Worm (Caenorhabditis elegans) whole organism, L1 larva: ENCODE results near the gene aexr-2.

Source experiments
- C04F5.9 ChIP-seq: sonication (generic microtip); optimal IDR thresholded peaks from 2 replicates; lab custom pipeline; 2016; ENCODE audit warnings: missing genetic modification characterization, missing compliant biosample characterization
- C16A3.4 ChIP-seq: fragments of 150-350 bp; optimal IDR thresholded peaks from 2 replicates; lab custom pipeline; 2014; ENCODE audit warnings: missing biosample characterization, missing genetic modification characterization
- aha-1 ChIP-seq: fragments of 150-350 bp; optimal IDR thresholded peaks from 2 replicates; lab custom pipeline; 2014; ENCODE audit warnings: missing biosample characterization, missing genetic modification characterization
- aly-2 ChIP-seq: fragments of 150-350 bp; optimal IDR thresholded peaks from 2 replicates; lab custom pipeline; 2014; ENCODE audit warnings: missing biosample characterization, missing genetic modification characterization
- ceh-63 ChIP-seq: fragments of 200-800 bp; sonication (Bioruptor generic); optimal IDR thresholded peaks from 2 replicates; lab custom pipeline; 2018; ENCODE audit warnings: mild to moderate bottlenecking, missing genetic modification characterization, missing compliant biosample characterization
- ceh-8 ChIP-seq: fragments of 200-800 bp; sonication (Bioruptor generic); optimal IDR thresholded peaks from 2 replicates; lab custom pipeline; 2018; ENCODE audit warnings: mild to moderate bottlenecking, missing genetic modification characterization, moderate library complexity, missing compliant biosample characterization
- ceh-82 ChIP-seq, 3 experiments: fragments of 150-350 bp in 1 of 3; sonication (generic microtip) in 2 of 3; optimal IDR thresholded peaks; 2 replicates each; lab custom pipeline; 2014 to 2017; ENCODE audit warnings: missing biosample characterization in 3 of 3, missing genetic modification characterization in 3 of 3
- ceh-90 ChIP-seq: sonication (generic microtip); optimal IDR thresholded peaks from 2 replicates; lab custom pipeline; 2016; ENCODE audit warnings: missing genetic modification characterization, missing compliant biosample characterization
- dpl-1 ChIP-seq, 3 experiments: fragments of 150-350 bp in 2 of 3; sonication (generic microtip) in 1 of 3; optimal IDR thresholded peaks; 2 replicates each; lab custom pipeline; 2014 to 2017; ENCODE audit warnings: missing biosample characterization in 3 of 3, missing genetic modification characterization in 3 of 3, missing genetic modification reagents in 3 of 3
- egl-27 ChIP-seq, 2 experiments: fragments of 150-350 bp in 1 of 2; sonication (generic microtip); optimal IDR thresholded peaks; 3 replicates each; lab custom pipeline; 2017 to 2018; ENCODE audit warnings: missing biosample characterization in 2 of 2, missing genetic modification characterization in 2 of 2, missing genetic modification reagents in 2 of 2
- ets-5 ChIP-seq: fragments of 200-800 bp; sonication (Bioruptor generic); IDR thresholded peaks from 2 replicates; pipeline ENCODE4 v1.3.6; 2022; ENCODE audit warnings: missing genetic modification characterization, missing compliant biosample characterization
- fkh-10 ChIP-seq: sonication (generic microtip); optimal IDR thresholded peaks from 2 replicates; lab custom pipeline; 2017; ENCODE audit warnings: missing biosample characterization, missing genetic modification reagents, missing genetic modification characterization
- fos-1 ChIP-seq: fragments of 150-350 bp; optimal IDR thresholded peaks from 2 replicates; lab custom pipeline; 2014; ENCODE audit warnings: missing biosample characterization, missing genetic modification characterization
- hlh-4 ChIP-seq: sonication (generic microtip); optimal IDR thresholded peaks from 2 replicates; lab custom pipeline; 2016; ENCODE audit warnings: mild to moderate bottlenecking, missing genetic modification characterization, missing compliant biosample characterization
- hpl-2 ChIP-seq: fragments of 150-350 bp; optimal IDR thresholded peaks from 2 replicates; lab custom pipeline; 2014; ENCODE audit warnings: missing biosample characterization, missing genetic modification reagents, missing genetic modification characterization
- jun-1 ChIP-seq: fragments of 150-350 bp; optimal IDR thresholded peaks from 2 replicates; lab custom pipeline; 2014; ENCODE audit warnings: missing biosample characterization, missing genetic modification reagents, missing genetic modification characterization
- lin-13 ChIP-seq: fragments of 150-350 bp; optimal IDR thresholded peaks from 2 replicates; lab custom pipeline; 2014; ENCODE audit warnings: missing biosample characterization, missing genetic modification reagents, missing genetic modification characterization
- lin-39 ChIP-seq: fragments of 150-350 bp; optimal IDR thresholded peaks from 2 replicates; lab custom pipeline; 2014; ENCODE audit warnings: missing biosample characterization, missing genetic modification reagents, missing genetic modification characterization
- mep-1 ChIP-seq: fragments of 150-350 bp; optimal IDR thresholded peaks from 2 replicates; lab custom pipeline; 2014; ENCODE audit warnings: missing biosample characterization, missing genetic modification characterization
- nhr-12 ChIP-seq: sonication (generic microtip); optimal IDR thresholded peaks from 2 replicates; lab custom pipeline; 2017; ENCODE audit warnings: missing biosample characterization, missing genetic modification characterization
- nhr-19 ChIP-seq: fragments of 200-800 bp; sonication (Bioruptor generic); conservative IDR thresholded peaks from 2 replicates; pipeline ENCODE4 v1.3.6; 2022; ENCODE audit warnings: missing genetic modification characterization, missing compliant biosample characterization
- nhr-20 ChIP-seq: sonication (generic microtip); optimal IDR thresholded peaks from 2 replicates; lab custom pipeline; 2016; ENCODE audit warnings: mild to moderate bottlenecking, missing genetic modification characterization, missing compliant biosample characterization
- nhr-237 ChIP-seq: fragments of 150-350 bp; optimal IDR thresholded peaks from 2 replicates; lab custom pipeline; 2014; ENCODE audit warnings: missing biosample characterization, missing genetic modification characterization
- nhr-71 ChIP-seq: sonication (generic microtip); optimal IDR thresholded peaks from 2 replicates; lab custom pipeline; 2016; ENCODE audit warnings: mild to moderate bottlenecking, missing genetic modification characterization, moderate library complexity, missing compliant biosample characterization
- pag-3 ChIP-seq: sonication (generic microtip); optimal IDR thresholded peaks from 2 replicates; lab custom pipeline; 2017; ENCODE audit warnings: missing genetic modification characterization, mild to moderate bottlenecking, missing compliant biosample characterization, antibody characterized with exemption, borderline replicate concordance; ENCODE audit not compliant: insufficient read depth
- pax-3 ChIP-seq: fragments of 200-800 bp; sonication (Bioruptor generic); optimal IDR thresholded peaks from 2 replicates; lab custom pipeline; 2018; ENCODE audit warnings: mild to moderate bottlenecking, missing genetic modification characterization, moderate library complexity, missing compliant biosample characterization
- rnt-1 ChIP-seq: sonication (generic microtip); optimal IDR thresholded peaks from 2 replicates; lab custom pipeline; 2016; ENCODE audit warnings: mild to moderate bottlenecking, missing genetic modification characterization, moderate library complexity, missing compliant biosample characterization
- snpc-4 ChIP-seq: fragments of 150-350 bp; optimal IDR thresholded peaks from 2 replicates; lab custom pipeline; 2014; ENCODE audit warnings: missing biosample characterization, missing genetic modification characterization
- sox-4 ChIP-seq: sonication (generic microtip); optimal IDR thresholded peaks from 2 replicates; lab custom pipeline; 2016; ENCODE audit warnings: missing genetic modification characterization, missing compliant biosample characterization
- unc-130 ChIP-seq: fragments of 150-350 bp; optimal IDR thresholded peaks from 2 replicates; lab custom pipeline; 2017; ENCODE audit warnings: missing biosample characterization, missing genetic modification characterization, inconsistent platforms
- unc-30 ChIP-seq: sonication (generic microtip); optimal IDR thresholded peaks from 2 replicates; lab custom pipeline; 2017; ENCODE audit warnings: missing biosample characterization, missing genetic modification characterization
- unc-62 ChIP-seq: fragments of 150-350 bp; optimal IDR thresholded peaks from 2 replicates; lab custom pipeline; 2014; ENCODE audit warnings: missing biosample characterization, missing genetic modification reagents, missing genetic modification characterization
- unc-86 ChIP-seq: sonication (generic microtip); optimal IDR thresholded peaks from 2 replicates; lab custom pipeline; 2016; ENCODE audit warnings: missing genetic modification characterization, missing compliant biosample characterization
- unc-98 ChIP-seq: fragments of 200-800 bp; sonication (Bioruptor generic); IDR thresholded peaks from 2 replicates; pipeline ENCODE4 v1.3.6; 2022; ENCODE audit warnings: missing genetic modification characterization, missing compliant biosample characterization
- xbp-1 ChIP-seq: sonication (generic microtip); optimal IDR thresholded peaks from 2 replicates; lab custom pipeline; 2016; ENCODE audit warnings: missing genetic modification characterization, missing compliant biosample characterization
- zag-1 ChIP-seq: fragments of 150-350 bp; optimal IDR thresholded peaks from 2 replicates; lab custom pipeline; 2014; ENCODE audit warnings: missing biosample characterization, missing genetic modification characterization
- zip-4 ChIP-seq: fragments of 200-800 bp; sonication (Bioruptor generic); optimal IDR thresholded peaks from 2 replicates; lab custom pipeline; 2018; ENCODE audit warnings: mild to moderate bottlenecking, missing genetic modification characterization, moderate library complexity, missing compliant biosample characterization

Gene aexr-2

DNA sequence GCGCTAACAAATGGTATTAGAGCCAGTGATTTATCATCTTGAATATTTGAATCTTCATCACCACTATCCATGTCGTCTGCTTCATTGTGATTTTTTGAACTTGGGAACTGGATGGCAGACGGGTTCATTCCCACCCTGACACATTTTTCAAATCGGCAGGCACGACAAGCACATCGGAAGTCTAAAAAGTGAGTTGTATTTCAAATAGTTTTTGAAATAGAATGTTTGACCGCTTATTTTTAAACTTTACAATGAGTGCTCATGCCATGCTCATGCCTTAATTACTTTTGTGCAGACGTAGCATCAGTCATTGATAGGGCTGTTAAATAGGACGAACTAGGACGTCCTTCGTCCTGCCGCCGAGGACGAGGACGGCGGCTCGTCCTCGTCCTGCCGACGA lies 6.6 kb upstream of the aexr-2 start:
- TF ChIP-seq unc-62 (GFP tag; lab: Kevin White, UChicago): no peak
- no peak for TF ChIP-seq aly-2 (tag; lab: Kevin White, UChicago)
- no peak for TF ChIP-seq hlh-4 (tag; lab: Kevin White, UChicago)
- TF ChIP-seq rnt-1 (tag; lab: Kevin White, UChicago): no peak
- no peak for TF ChIP-seq nhr-71 (tag; lab: Kevin White, UChicago)
- no peak for TF ChIP-seq fos-1 (tag; lab: Kevin White, UChicago)
- TF ChIP-seq ceh-8 (GFP tag; lab: Kevin White, UChicago): no peak
- TF ChIP-seq ets-5: no peak
- no peak for TF ChIP-seq pax-3 (tag; lab: Kevin White, UChicago)
- no peak for TF ChIP-seq nhr-20 (tag; lab: Kevin White, UChicago)
- no peak for TF ChIP-seq aha-1
- TF ChIP-seq unc-98 (GFP tag; lab: Robert Waterston, UW): no peak
- TF ChIP-seq, all 84 proteins: peak for 0

DNA sequence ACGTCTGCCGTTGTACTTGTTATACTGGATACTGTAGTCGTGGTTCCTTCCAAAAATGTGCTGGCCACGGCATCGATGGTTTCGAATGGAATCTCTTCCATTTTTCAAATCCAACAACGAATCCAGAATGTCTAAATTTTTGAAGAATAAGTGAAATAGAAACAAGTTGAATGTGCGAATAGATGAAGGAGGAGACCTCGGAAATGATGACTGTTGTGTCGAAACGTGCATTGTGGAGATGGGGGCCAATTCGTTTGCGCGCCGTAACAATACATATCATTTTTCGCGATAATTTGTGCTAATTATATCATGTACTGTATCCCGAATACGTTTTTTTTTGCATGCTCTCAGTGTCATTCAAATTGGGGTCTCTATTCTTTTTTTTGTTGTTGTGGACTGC lies 3.8 kb upstream of the aexr-2 start, which contains the start of gene aexr-1:
aexr-1 (minus strand) TSS at position 101 of the 400 bp plus-strand sequence.
- no peak for TF ChIP-seq unc-30 (tag; lab: Kevin White, UChicago)
- TF ChIP-seq zip-4 (GFP tag; lab: Kevin White, UChicago): no peak
- no peak for TF ChIP-seq xbp-1
- no peak for TF ChIP-seq pag-3
- TF ChIP-seq nhr-12 (tag; lab: Kevin White, UChicago): no peak
- no peak for TF ChIP-seq hpl-2 (GFP tag; lab: Kevin White, UChicago)
- TF ChIP-seq unc-130: no peak
- TF ChIP-seq nhr-237 (tag; lab: Kevin White, UChicago): no peak
- TF ChIP-seq zag-1: no peak
- no peak for TF ChIP-seq dpl-1 (GFP tag; optimal IDR thresholded peaks at IDR 0.05; lab: Kevin White, UChicago)

DNA sequence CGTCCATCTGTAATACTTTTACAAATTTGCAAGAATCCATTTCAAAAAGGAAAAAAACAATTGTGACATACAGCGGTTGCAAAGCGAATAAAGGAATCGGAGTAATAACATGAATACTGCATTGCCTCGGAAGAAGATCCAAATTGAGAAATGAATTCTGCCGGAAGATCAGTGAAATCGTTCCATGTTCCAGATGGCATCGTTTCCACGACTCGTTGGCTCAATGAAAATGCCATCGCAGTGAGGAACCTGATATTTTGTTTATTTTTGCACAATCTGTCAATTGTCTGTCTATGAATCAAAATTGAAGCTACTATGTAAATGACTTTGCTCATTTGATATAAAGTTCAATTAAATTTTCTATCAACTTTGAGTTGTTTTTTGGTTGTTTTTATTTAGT lies 692 bp downstream of the aexr-2 start:
- no peak for TF ChIP-seq zag-1
- no peak for TF ChIP-seq sox-4 (tag; lab: Kevin White, UChicago)
- TF ChIP-seq pag-3: no peak
- TF ChIP-seq lin-13: no peak
- no peak for TF ChIP-seq nhr-71 (tag; lab: Kevin White, UChicago)
- no peak for TF ChIP-seq ceh-8 (GFP tag; lab: Kevin White, UChicago)
- no peak for TF ChIP-seq nhr-19 (GFP tag; lab: Robert Waterston, UW)
- TF ChIP-seq lin-39 (tag; lab: Kevin White, UChicago): no peak

DNA sequence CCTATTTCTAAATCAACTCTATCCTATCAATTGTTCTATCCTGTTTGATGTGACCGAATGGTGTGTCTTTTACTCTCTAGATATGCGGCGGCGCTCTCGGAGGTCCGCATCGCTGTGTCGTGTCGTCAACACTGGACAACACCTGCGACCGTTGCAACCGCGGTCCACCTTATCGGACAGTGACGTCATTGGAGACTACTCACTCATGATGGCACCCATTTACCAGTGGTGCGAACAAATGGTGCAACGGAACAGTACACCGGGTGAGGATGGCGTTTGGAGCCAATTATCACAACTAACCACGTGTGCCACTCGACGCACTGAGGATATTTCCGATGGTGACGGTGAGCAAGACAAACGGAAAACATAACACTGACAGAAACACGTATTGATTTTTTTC lies 6.1 kb downstream of the aexr-2 start:
- no peak for TF ChIP-seq mep-1
- no peak for TF ChIP-seq fkh-10 (GFP tag; lab: Kevin White, UChicago)
- TF ChIP-seq hlh-4 (tag; lab: Kevin White, UChicago): no peak
- no peak for TF ChIP-seq fos-1 (tag; lab: Kevin White, UChicago)
- TF ChIP-seq jun-1 (tag; lab: Kevin White, UChicago): no peak
- no peak for TF ChIP-seq snpc-4 (tag; lab: Kevin White, UChicago)
- TF ChIP-seq nhr-20 (tag; lab: Kevin White, UChicago): no peak
- no peak for TF ChIP-seq nhr-237 (tag; lab: Kevin White, UChicago)
- TF ChIP-seq C04F5.9 (tag; lab: Kevin White, UChicago): no peak
- no peak for TF ChIP-seq ceh-90 (tag; lab: Kevin White, UChicago)

DNA sequence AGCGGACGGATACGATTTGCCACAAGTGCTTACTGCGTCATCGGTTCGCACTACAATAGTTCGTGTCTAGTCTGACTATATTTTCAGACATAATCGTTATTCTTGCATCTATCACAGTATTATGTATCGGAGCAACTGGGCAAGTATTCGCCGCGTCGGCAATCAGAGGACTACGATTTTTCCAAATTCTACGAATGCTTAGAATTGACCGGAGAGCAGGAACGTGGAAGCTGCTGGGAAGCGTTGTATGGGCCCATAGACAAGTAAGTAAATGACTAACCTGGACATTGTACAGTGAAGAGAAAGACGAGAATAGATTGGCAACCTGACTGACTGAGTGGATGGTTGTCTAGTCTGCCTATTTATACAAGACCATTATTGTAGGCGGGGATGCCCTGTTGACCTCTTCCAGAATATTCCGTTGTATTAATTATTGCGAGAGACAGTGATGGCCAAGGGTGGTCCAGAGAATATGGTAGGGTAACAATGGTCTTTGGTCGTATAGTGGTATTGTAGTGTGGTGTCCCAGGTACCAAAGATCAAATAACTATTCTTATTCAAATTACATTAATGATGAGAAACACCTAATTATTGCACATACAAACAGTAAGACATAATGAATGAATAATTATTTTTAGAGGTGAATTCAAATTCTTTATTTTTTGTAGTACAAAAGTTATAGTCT lies 8.6 kb downstream of the aexr-2 start, which contains the start of gene clec-266:
clec-266 (minus strand) TSS at position 364 of the 685 bp plus-strand sequence.
- no peak for TF ChIP-seq ceh-63 (GFP tag; lab: Kevin White, UChicago)
- no peak for TF ChIP-seq ceh-82 (tag; optimal IDR thresholded peaks at IDR 0.05; lab: Kevin White, UChicago)
- no peak for TF ChIP-seq sox-4 (tag; lab: Kevin White, UChicago)
- no peak for TF ChIP-seq egl-27 (tag; optimal IDR thresholded peaks at IDR 0.05; lab: Kevin White, UChicago)
- no peak for TF ChIP-seq unc-86 (tag; lab: Kevin White, UChicago)
- TF ChIP-seq C16A3.4: no peak
